Fruit fly (Drosophila melanogaster) whole organism, pupa: ENCODE results near the gene Nf1.

Source experiments
- CG10348 ChIP-seq: fragments of 200-800 bp; sonication (Bioruptor generic); IDR thresholded peaks from 2 replicates; pipeline ENCODE4 v1.3.6; 2022; ENCODE audit warnings: missing biosample characterization, missing genetic modification characterization
- CG12605 ChIP-seq: fragments of 200-800 bp; sonication (Bioruptor generic); IDR thresholded peaks from 2 replicates; pipeline ENCODE4 v1.3.6; 2022; ENCODE audit warnings: missing biosample characterization, missing genetic modification characterization
- CG14655 ChIP-seq: fragments of 200-800 bp; sonication (Bioruptor generic); optimal IDR thresholded peaks from 3 replicates; lab custom pipeline; 2017; ENCODE audit warnings: mild to moderate bottlenecking, missing biosample characterization, missing genetic modification reagents, missing genetic modification characterization
- CG17806 ChIP-seq: fragments of 200-800 bp; sonication (Bioruptor generic); optimal IDR thresholded peaks from 2 replicates; lab custom pipeline; 2018; ENCODE audit warnings: missing biosample characterization, mild to moderate bottlenecking, missing genetic modification characterization, moderate library complexity
- CG32121 ChIP-seq: fragments of 200-800 bp; sonication (Bioruptor generic); IDR thresholded peaks from 2 replicates; pipeline ENCODE4 v1.3.6; 2022; ENCODE audit warnings: missing biosample characterization, missing genetic modification characterization
- CG9948 ChIP-seq: fragments of 200-800 bp; sonication (Bioruptor generic); optimal IDR thresholded peaks from 2 replicates; lab custom pipeline; 2018; ENCODE audit warnings: missing biosample characterization, mild to moderate bottlenecking, missing genetic modification characterization, moderate library complexity
- EcR ChIP-seq: fragments of 200-800 bp; sonication (Bioruptor generic); optimal IDR thresholded peaks from 3 replicates; lab custom pipeline; 2019; ENCODE audit warnings: missing biosample characterization, missing genetic modification characterization, mild to moderate bottlenecking, moderate library complexity, missing genetic modification reagents
- Ets98B ChIP-seq: fragments of 200-800 bp; sonication (Bioruptor generic); IDR thresholded peaks from 2 replicates; pipeline ENCODE4 v1.3.6; 2022; ENCODE audit warnings: missing biosample characterization, missing genetic modification characterization
- Pif1A ChIP-seq: fragments of 200-800 bp; sonication (Bioruptor generic); optimal IDR thresholded peaks from 3 replicates; lab custom pipeline; 2016; ENCODE audit warnings: missing biosample characterization, missing genetic modification characterization
- fd96Ca ChIP-seq: fragments of 200-800 bp; sonication (Bioruptor generic); IDR thresholded peaks from 3 replicates; pipeline ENCODE4 v1.3.6; 2022; ENCODE audit warnings: missing biosample characterization, missing genetic modification characterization
- gl ChIP-seq: fragments of 200-800 bp; sonication (Bioruptor generic); optimal IDR thresholded peaks from 2 replicates; lab custom pipeline; 2018; ENCODE audit warnings: missing biosample characterization, mild to moderate bottlenecking, missing genetic modification characterization

DNA sequence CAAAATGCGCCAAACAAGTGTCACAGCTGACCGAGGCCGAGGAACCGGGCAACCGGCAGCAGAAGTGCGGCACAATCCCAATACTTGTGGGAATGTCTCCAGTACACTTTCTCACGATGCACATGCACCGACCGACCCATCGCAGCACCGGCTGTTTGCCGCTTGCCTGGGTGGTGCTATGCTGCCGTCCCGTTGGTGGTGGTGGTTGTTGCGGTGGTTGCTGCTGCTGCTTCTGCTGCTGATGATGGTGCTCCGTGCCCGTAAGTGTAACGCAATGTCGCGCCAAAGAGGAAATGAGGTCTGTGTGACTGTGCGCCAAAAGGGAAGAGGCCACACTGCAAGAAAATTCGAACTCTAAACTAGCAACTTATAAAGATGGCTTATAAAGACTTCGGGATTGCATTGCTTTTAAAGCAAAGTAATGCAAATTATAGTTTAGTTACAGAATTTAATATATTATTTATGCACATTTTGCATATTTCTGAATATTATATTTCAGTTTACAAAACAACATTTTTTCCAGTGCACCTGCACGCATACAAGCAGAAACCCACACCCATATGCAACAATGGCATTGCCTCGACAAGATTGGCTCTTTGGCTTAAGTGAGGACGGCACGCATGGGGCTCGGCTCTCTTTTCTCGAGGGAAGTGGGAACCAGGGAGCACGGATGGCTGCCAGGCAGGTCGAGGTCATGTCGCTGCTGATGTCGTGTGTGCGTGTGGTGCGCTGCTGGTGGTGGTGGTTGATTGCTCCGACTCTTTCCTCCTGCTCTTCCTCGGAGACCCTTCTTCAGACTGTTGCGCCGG, 13.6 kb downstream of the Nf1 start, which contains the start of gene CG43116:
- no peak for TF ChIP-seq CG14655 (GFP tag; lab: Kevin White, UChicago)
- TF ChIP-seq Pif1A: peak; percentile 93
- TF ChIP-seq CG17806 (tag; lab: Kevin White, UChicago): peak; percentile 97
- peak; percentile 76 for TF ChIP-seq EcR (GFP tag; lab: Kevin White, UChicago)
- TF ChIP-seq Ets98B (GFP tag; lab: Robert Waterston, UW): peak; percentile 73; the same call in 1 of the 2 replicates
- 0 out of 2 replicates have a peak, but pooled peaks have one; percentile 12 for TF ChIP-seq CG10348 (GFP tag; lab: Robert Waterston, UW)
- TF ChIP-seq CG32121 (GFP tag; lab: Robert Waterston, UW): peak; percentile 69; the same call in 1 of the 2 replicates
- TF ChIP-seq CG9948 (tag; lab: Kevin White, UChicago): peak; percentile 97
- TF ChIP-seq gl (tag; lab: Kevin White, UChicago): peak; percentile 84
- peak; percentile 75 for TF ChIP-seq CG12605 (GFP tag; lab: Robert Waterston, UW)
- TF ChIP-seq fd96Ca (GFP tag; lab: Robert Waterston, UW): peak; percentile 83
